Worm (Caenorhabditis elegans) whole organism, early embryonic: ENCODE data around the gene T23F6.5.

Experiments used
- aly-1 ChIP-seq: sonication (generic microtip); optimal IDR thresholded peaks from 2 replicates; lab custom pipeline; 2016; ENCODE audit warnings: missing genetic modification characterization, missing compliant biosample characterization
- ama-1 ChIP-seq: fragments of 150-350 bp; optimal IDR thresholded peaks from 2 replicates; lab custom pipeline; 2014
- ceh-13 ChIP-seq: fragments of 200-800 bp; sonication (Bioruptor generic); optimal IDR thresholded peaks from 2 replicates; lab custom pipeline; 2018; ENCODE audit warnings: mild to moderate bottlenecking, missing genetic modification characterization, missing compliant biosample characterization
- flt-1 ChIP-seq: fragments of 200-800 bp; sonication (Bioruptor generic); IDR thresholded peaks from 2 replicates; pipeline ENCODE4 v1.3.6; 2022; ENCODE audit warnings: missing genetic modification characterization, missing compliant biosample characterization
- hmg-4 ChIP-seq: fragments of 200-800 bp; sonication (Bioruptor generic); optimal IDR thresholded peaks from 2 replicates; lab custom pipeline; 2018; ENCODE audit warnings: mild to moderate bottlenecking, missing genetic modification characterization, missing compliant biosample characterization
- tra-4 ChIP-seq: sonication (generic microtip); optimal IDR thresholded peaks from 2 replicates; lab custom pipeline; 2017; ENCODE audit warnings: missing genetic modification characterization, missing compliant biosample characterization

DNA sequence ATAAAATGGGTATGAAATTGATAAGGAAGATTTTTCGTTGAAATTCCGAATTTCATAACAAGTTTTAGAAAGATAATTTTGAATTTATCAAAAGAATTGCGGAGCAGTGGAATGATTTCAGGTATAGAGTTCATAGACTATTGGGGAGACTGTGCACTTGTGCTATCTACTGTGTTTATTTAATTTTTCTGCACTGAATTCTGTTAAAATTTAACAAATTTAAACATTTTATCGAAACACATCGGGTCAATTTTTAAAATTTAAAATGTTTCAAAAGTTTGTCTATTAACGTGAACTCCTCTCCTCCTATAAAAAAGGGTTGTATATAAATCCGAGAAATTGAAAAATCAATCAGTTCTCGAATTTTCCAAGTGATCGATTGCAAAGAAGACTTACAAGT, 23.8 kb downstream of the T23F6.5 start, which contains the start of gene C27D8.1:
- TF ChIP-seq ama-1 (lab: Kevin White, UChicago): no peak
- TF ChIP-seq ceh-13 (GFP tag; lab: Kevin White, UChicago): no peak
- no peak for TF ChIP-seq hmg-4 (GFP tag; lab: Kevin White, UChicago)
- no peak for TF ChIP-seq aly-1 (tag; lab: Kevin White, UChicago)
- no peak for TF ChIP-seq tra-4 (tag; lab: Kevin White, UChicago)
- TF ChIP-seq flt-1 (GFP tag; lab: Robert Waterston, UW): no peak
